Fruit fly (Drosophila melanogaster) whole organism, embryonic: Measurements from ENCODE around the gene CG5973.

Source experiments
- Atf6 ChIP-seq: fragments of 200-800 bp; sonication (Bioruptor generic); IDR thresholded peaks from 2 replicates; pipeline ENCODE4 v1.3.6; 2022; ENCODE audit warnings: missing biosample characterization, missing genetic modification characterization
- CG10274 ChIP-seq: fragments of 200-800 bp; sonication (Bioruptor generic); optimal IDR thresholded peaks from 3 replicates; lab custom pipeline; 2017; ENCODE audit warnings: missing biosample characterization, mild to moderate bottlenecking, missing genetic modification characterization
- CG10321 ChIP-seq: fragments of 200-800 bp; sonication (Bioruptor generic); IDR thresholded peaks from 2 replicates; pipeline ENCODE4 v1.3.6; 2022; ENCODE audit warnings: missing biosample characterization, missing genetic modification characterization
- CG10979 ChIP-seq: fragments of 200-800 bp; sonication (Bioruptor generic); optimal IDR thresholded peaks from 2 replicates; lab custom pipeline; 2018; ENCODE audit warnings: missing biosample characterization, mild to moderate bottlenecking, missing genetic modification characterization, moderate library complexity
- CG11085 ChIP-seq: fragments of 200-800 bp; sonication (Bioruptor generic); IDR thresholded peaks from 2 replicates; pipeline ENCODE4 v1.3.6; 2022; ENCODE audit warnings: missing biosample characterization, missing genetic modification characterization
- CG11398 ChIP-seq: fragments of 200-800 bp; sonication (Bioruptor generic); optimal IDR thresholded peaks from 2 replicates; lab custom pipeline; 2016; ENCODE audit warnings: missing biosample characterization, missing genetic modification characterization
- CG11504 ChIP-seq: fragments of 200-800 bp; sonication (Bioruptor generic); optimal IDR thresholded peaks from 3 replicates; lab custom pipeline; 2019; ENCODE audit warnings: missing biosample characterization, mild to moderate bottlenecking, missing genetic modification characterization, moderate library complexity
- CG1233 ChIP-seq: fragments of 200-800 bp; sonication (Bioruptor generic); optimal IDR thresholded peaks from 4 replicates; lab custom pipeline; 2018; ENCODE audit warnings: missing biosample characterization, mild to moderate bottlenecking, missing genetic modification characterization
- CG14014 ChIP-seq: fragments of 200-800 bp; sonication (Bioruptor generic); IDR thresholded peaks from 2 replicates; pipeline ENCODE4 v1.3.6; 2022; ENCODE audit warnings: missing biosample characterization, missing genetic modification characterization
- CG15011 ChIP-seq: fragments of 200-800 bp; sonication (Bioruptor generic); optimal IDR thresholded peaks from 3 replicates; lab custom pipeline; 2018; ENCODE audit warnings: missing biosample characterization, mild to moderate bottlenecking, missing genetic modification characterization
- CG15514 ChIP-seq: fragments of 200-800 bp; sonication (Bioruptor generic); optimal IDR thresholded peaks from 3 replicates; lab custom pipeline; 2017; ENCODE audit warnings: missing biosample characterization, missing genetic modification characterization, mild to moderate bottlenecking, moderate library complexity, missing genetic modification reagents
- CG15601 ChIP-seq: fragments of 200-800 bp; sonication (Bioruptor generic); optimal IDR thresholded peaks from 3 replicates; lab custom pipeline; 2019; ENCODE audit warnings: missing biosample characterization, mild to moderate bottlenecking, missing genetic modification characterization, moderate library complexity
- CG16863 ChIP-seq: fragments of 200-800 bp; sonication (Bioruptor generic); optimal IDR thresholded peaks from 3 replicates; lab custom pipeline; 2016; ENCODE audit warnings: missing biosample characterization, missing genetic modification characterization
- CG18476 ChIP-seq: fragments of 200-800 bp; sonication (Bioruptor generic); optimal IDR thresholded peaks from 2 replicates; lab custom pipeline; 2016; ENCODE audit warnings: missing biosample characterization, mild to moderate bottlenecking, missing genetic modification characterization
- CG18599 ChIP-seq: fragments of 200-800 bp; sonication (Bioruptor generic); optimal IDR thresholded peaks from 3 replicates; lab custom pipeline; 2017; ENCODE audit warnings: missing biosample characterization, missing genetic modification characterization, mild to moderate bottlenecking, moderate library complexity, missing genetic modification reagents
- CG2199 ChIP-seq: fragments of 200-800 bp; sonication (Bioruptor generic); IDR thresholded peaks from 3 replicates; pipeline ENCODE4 v1.3.6; 2022; ENCODE audit warnings: missing biosample characterization, missing genetic modification characterization
- CG3407 ChIP-seq: fragments of 200-800 bp; sonication (Bioruptor generic); optimal IDR thresholded peaks from 2 replicates; lab custom pipeline; 2018; ENCODE audit warnings: missing biosample characterization, mild to moderate bottlenecking, missing genetic modification characterization
- CG42726 ChIP-seq: fragments of 200-800 bp; sonication (Bioruptor generic); IDR thresholded peaks from 2 replicates; pipeline ENCODE4 v1.3.6; 2022; ENCODE audit warnings: missing biosample characterization, missing genetic modification characterization; ENCODE audit not compliant: partially characterized antibody
- CG43689 ChIP-seq: fragments of 200-800 bp; sonication (Bioruptor generic); IDR thresholded peaks from 2 replicates; pipeline ENCODE4 v1.3.6; 2022; ENCODE audit warnings: missing biosample characterization, missing genetic modification characterization
- CG4854 ChIP-seq: fragments of 200-800 bp; sonication (Bioruptor generic); optimal IDR thresholded peaks from 2 replicates; lab custom pipeline; 2016; ENCODE audit warnings: missing biosample characterization, missing genetic modification characterization, inconsistent platforms
- CG5245 ChIP-seq: fragments of 200-800 bp; sonication (Bioruptor generic); optimal IDR thresholded peaks from 3 replicates; lab custom pipeline; 2016; ENCODE audit warnings: missing biosample characterization, missing genetic modification characterization
- Camta ChIP-seq: fragments of 200-800 bp; sonication (Bioruptor generic); optimal IDR thresholded peaks from 2 replicates; lab custom pipeline; 2016; ENCODE audit warnings: missing biosample characterization, missing genetic modification characterization
- Doc3 ChIP-seq: fragments of 200-800 bp; sonication (Bioruptor generic); IDR thresholded peaks from 3 replicates; pipeline ENCODE4 v1.3.6; 2022; ENCODE audit warnings: missing biosample characterization, missing genetic modification characterization; ENCODE audit not compliant: partially characterized antibody
- GATAe ChIP-seq: fragments of 200-800 bp; sonication (Bioruptor generic); conservative IDR thresholded peaks from 2 replicates; pipeline ENCODE4 v1.3.6; 2022; ENCODE audit warnings: missing biosample characterization, missing genetic modification characterization
- Gug ChIP-seq: fragments of 200-800 bp; sonication (Bioruptor generic); IDR thresholded peaks from 4 replicates; pipeline ENCODE4 v1.3.6; 2022; ENCODE audit warnings: missing biosample characterization, missing genetic modification characterization
- Hand ChIP-seq: fragments of 200-800 bp; sonication (Bioruptor generic); optimal IDR thresholded peaks from 2 replicates; lab custom pipeline; 2017; ENCODE audit warnings: mild to moderate bottlenecking, missing biosample characterization, missing genetic modification reagents, missing genetic modification characterization
- Hmr ChIP-seq: fragments of 200-800 bp; sonication (Bioruptor generic); optimal IDR thresholded peaks from 3 replicates; lab custom pipeline; 2017; ENCODE audit warnings: mild to moderate bottlenecking, missing biosample characterization, missing genetic modification reagents, missing genetic modification characterization
- Hr39 ChIP-seq: fragments of >200 bp; optimal IDR thresholded peaks from 2 replicates; lab custom pipeline; 2017
- Meics ChIP-seq: fragments of 200-800 bp; sonication (Bioruptor generic); optimal IDR thresholded peaks from 2 replicates; lab custom pipeline; 2017; ENCODE audit warnings: missing biosample characterization, mild to moderate bottlenecking, missing genetic modification characterization
- Myb ChIP-seq: fragments of 200-800 bp; sonication (Bioruptor generic); optimal IDR thresholded peaks from 2 replicates; lab custom pipeline; 2016; ENCODE audit warnings: missing biosample characterization, missing genetic modification characterization
- PHDP ChIP-seq: fragments of 200-800 bp; sonication (Bioruptor generic); optimal IDR thresholded peaks from 3 replicates; lab custom pipeline; 2018; ENCODE audit warnings: missing biosample characterization, mild to moderate bottlenecking, missing genetic modification characterization, moderate library complexity
- Sry-β ChIP-seq: fragments of 200-800 bp; sonication (Bioruptor generic); optimal IDR thresholded peaks from 2 replicates; lab custom pipeline; 2018; ENCODE audit warnings: missing biosample characterization, mild to moderate bottlenecking, missing genetic modification characterization, moderate library complexity
- Trl ChIP-seq, 3 experiments: fragments of >200 bp in 2 of 3; fragments of 200-800 bp in 1 of 3; sonication (Bioruptor generic) in 1 of 3; optimal IDR thresholded peaks; 2 replicates in 1 of 3; 3 replicates in 2 of 3; lab custom pipeline; 2016 to 2017; ENCODE audit warnings: missing biosample characterization in 1 of 3, missing genetic modification characterization in 1 of 3
- btn ChIP-seq: fragments of 200-800 bp; sonication (Bioruptor generic); optimal IDR thresholded peaks from 2 replicates; lab custom pipeline; 2016; ENCODE audit warnings: missing biosample characterization, missing genetic modification characterization
- chm ChIP-seq: fragments of 200-800 bp; sonication (Bioruptor generic); IDR thresholded peaks from 2 replicates; pipeline ENCODE4 v1.3.6; 2022; ENCODE audit warnings: missing biosample characterization, missing genetic modification characterization
- chn ChIP-seq: fragments of 200-800 bp; sonication (Bioruptor generic); optimal IDR thresholded peaks from 2 replicates; lab custom pipeline; 2016; ENCODE audit warnings: missing biosample characterization, missing genetic modification characterization
- crc ChIP-seq: fragments of 200-800 bp; sonication (Bioruptor generic); optimal IDR thresholded peaks from 2 replicates; lab custom pipeline; 2016; ENCODE audit warnings: missing biosample characterization, missing genetic modification characterization
- dpn ChIP-seq, 2 experiments: fragments of 200-800 bp; sonication (Bioruptor generic); optimal IDR thresholded peaks; 3 replicates each; lab custom pipeline; 2016; ENCODE audit warnings: missing biosample characterization in 2 of 2, missing genetic modification characterization in 2 of 2
- emc ChIP-seq: fragments of 200-800 bp; sonication (Bioruptor generic); optimal IDR thresholded peaks from 2 replicates; lab custom pipeline; 2016; ENCODE audit warnings: missing biosample characterization, missing genetic modification characterization
- gcm2 ChIP-seq: fragments of 200-800 bp; sonication (Bioruptor generic); optimal IDR thresholded peaks from 2 replicates; lab custom pipeline; 2016; ENCODE audit warnings: missing biosample characterization, missing genetic modification characterization
- grau ChIP-seq: fragments of 200-800 bp; optimal IDR thresholded peaks from 3 replicates; lab custom pipeline; 2019; ENCODE audit warnings: missing biosample characterization, mild to moderate bottlenecking, missing genetic modification characterization, moderate library complexity
- grn ChIP-seq: fragments of 200-800 bp; sonication (Bioruptor generic); optimal IDR thresholded peaks from 3 replicates; lab custom pipeline; 2017; ENCODE audit warnings: missing biosample characterization, missing genetic modification characterization
- ham ChIP-seq: fragments of 200-800 bp; sonication (Bioruptor generic); IDR thresholded peaks from 2 replicates; pipeline ENCODE4 v1.3.6; 2022; ENCODE audit warnings: missing biosample characterization, missing genetic modification characterization
- hkb ChIP-seq, 2 experiments: fragments of 200-800 bp in 1 of 2; fragments of >200 bp in 1 of 2; sonication (Bioruptor generic) in 1 of 2; IDR thresholded peaks in 1 of 2; optimal IDR thresholded peaks in 1 of 2; 2 replicates each; pipeline versions ENCODE4 v1.3.6 to Lab custom; 2017 to 2022; ENCODE audit warnings: missing biosample characterization in 1 of 2, missing genetic modification characterization in 1 of 2
- hth ChIP-seq: fragments of >200 bp; optimal IDR thresholded peaks from 2 replicates; lab custom pipeline; 2017; ENCODE audit warnings: inconsistent platforms
- inv ChIP-seq: fragments of 200-800 bp; sonication (Bioruptor generic); IDR thresholded peaks from 2 replicates; pipeline ENCODE4 v1.3.6; 2022; ENCODE audit warnings: missing biosample characterization, missing genetic modification characterization; ENCODE audit not compliant: partially characterized antibody
- luna ChIP-seq: fragments of 200-800 bp; sonication (Bioruptor generic); optimal IDR thresholded peaks from 2 replicates; lab custom pipeline; 2016; ENCODE audit warnings: missing biosample characterization, missing genetic modification characterization
- peb ChIP-seq: fragments of 200-800 bp; sonication (Bioruptor generic); IDR thresholded peaks from 2 replicates; pipeline ENCODE4 v1.3.6; 2022; ENCODE audit warnings: missing biosample characterization, missing genetic modification characterization
- ranshi ChIP-seq: fragments of 200-800 bp; sonication (Bioruptor generic); IDR thresholded peaks from 2 replicates; pipeline ENCODE4 v1.3.6; 2022; ENCODE audit warnings: missing biosample characterization, missing genetic modification characterization
- rib ChIP-seq: fragments of 200-800 bp; sonication (Bioruptor generic); IDR thresholded peaks from 2 replicates; pipeline ENCODE4 v1.3.6; 2022; ENCODE audit warnings: missing biosample characterization, missing genetic modification characterization
- stc ChIP-seq: fragments of 200-800 bp; sonication (Bioruptor generic); IDR thresholded peaks from 2 replicates; pipeline ENCODE4 v1.3.6; 2022; ENCODE audit warnings: missing biosample characterization, missing genetic modification characterization

CG5973 gene

DNA sequence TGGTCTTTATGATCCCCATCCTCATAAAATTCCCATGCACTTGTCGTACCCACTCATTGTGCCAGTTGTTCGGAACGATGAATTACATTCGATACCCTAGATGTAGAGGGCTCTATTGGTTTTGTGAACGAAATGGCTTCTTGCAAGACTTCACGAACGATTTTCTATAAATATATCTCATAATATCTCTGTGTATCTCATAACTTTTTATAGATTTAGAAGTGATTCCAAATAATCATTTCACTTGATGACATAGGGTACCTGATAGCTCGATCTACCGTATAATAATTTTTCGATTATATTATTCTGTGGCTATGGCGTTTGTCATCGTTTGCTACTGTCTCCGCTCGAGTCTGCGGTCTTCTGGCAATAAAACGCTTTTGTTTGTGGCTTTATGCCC, 40.3 kb upstream of the CG5973 start (continued):
- TF ChIP-seq CG2199 (GFP tag; lab: Robert Waterston, UW) = no peak
- TF ChIP-seq grau (tag; lab: Kevin White, UChicago) = peak; percentile 62
- peak; percentile 74 for TF ChIP-seq CG14014
- peak; percentile 65 for TF ChIP-seq CG11085 (GFP tag; lab: Robert Waterston, UW)
- peak; percentile 71; the same call in 1 of the 2 replicates for TF ChIP-seq Atf6 (GFP tag; lab: Robert Waterston, UW)
- TF ChIP-seq gcm2 = no peak
- peak; percentile 75 for TF ChIP-seq Meics (GFP tag; lab: Kevin White, UChicago)
- TF ChIP-seq PHDP (tag; lab: Kevin White, UChicago) = peak; percentile 72
- peak; percentile 10 for TF ChIP-seq Hand
- no peak for TF ChIP-seq hkb (optimal IDR thresholded peaks at IDR 0.05; lab: Kevin White, UChicago)
- TF ChIP-seq hkb (GFP tag; IDR thresholded peaks at IDR 0.05; lab: Robert Waterston, UW) = peak; percentile 81
- TF ChIP-seq peb (GFP tag; lab: Robert Waterston, UW) = 0 out of 2 replicates have a peak, but pooled peaks have one; percentile 34
- TF ChIP-seq ranshi (GFP tag; lab: Robert Waterston, UW) = peak; percentile 48; the same call in 1 of the 2 replicates
- no peak for TF ChIP-seq Trl (optimal IDR thresholded peaks at IDR 0.05; lab: Kevin White, UChicago)
- peak; percentile 74 for TF ChIP-seq Trl (GFP tag; optimal IDR thresholded peaks at IDR 0.05; lab: Kevin White, UChicago)
- TF ChIP-seq CG11504 = peak; percentile 84
- TF ChIP-seq CG10274 (GFP tag; lab: Kevin White, UChicago) = peak; percentile 51
- TF ChIP-seq dpn (GFP tag; optimal IDR thresholded peaks at IDR 0.05; lab: Kevin White, UChicago) = peak; percentile 62 to 76
- peak; percentile 18 for TF ChIP-seq CG15011 (GFP tag; lab: Kevin White, UChicago)
- no peak for TF ChIP-seq GATAe (GFP tag; lab: Robert Waterston, UW)
- TF ChIP-seq Sry-β (GFP tag; lab: Kevin White, UChicago) = no peak
- TF ChIP-seq chn (GFP tag; lab: Kevin White, UChicago) = peak; percentile 32
- peak; percentile 78 for TF ChIP-seq Gug (GFP tag; lab: Robert Waterston, UW)
- TF ChIP-seq CG42726 (GFP tag; lab: Robert Waterston, UW) = no peak
- TF ChIP-seq hth (lab: Kevin White, UChicago) = no peak
- TF ChIP-seq Hmr = peak; percentile 66
- TF ChIP-seq CG18599 (GFP tag; lab: Kevin White, UChicago) = peak; percentile 83
- peak; percentile 17 for TF ChIP-seq CG3407 (GFP tag; lab: Kevin White, UChicago)
- peak; percentile 55 for TF ChIP-seq Camta (GFP tag; lab: Kevin White, UChicago)
- TF ChIP-seq CG1233 = peak; percentile 44
- peak; percentile 58 for TF ChIP-seq CG10979 (tag; lab: Kevin White, UChicago)
- TF ChIP-seq stc (GFP tag; lab: Robert Waterston, UW) = peak; percentile 67
- no peak for TF ChIP-seq grn (GFP tag; lab: Kevin White, UChicago)
- peak; percentile 46 for TF ChIP-seq CG15514 (GFP tag; lab: Kevin White, UChicago)
- TF ChIP-seq Hr39 (lab: Kevin White, UChicago) = no peak
- TF ChIP-seq CG4854 = peak; percentile 31
- no peak for TF ChIP-seq crc
- TF ChIP-seq btn (GFP tag; lab: Kevin White, UChicago) = no peak
- TF ChIP-seq CG18476 (GFP tag; lab: Kevin White, UChicago) = peak; percentile 1
- TF ChIP-seq CG11398 (GFP tag; lab: Kevin White, UChicago) = no peak
- TF ChIP-seq rib (GFP tag; lab: Robert Waterston, UW) = 0 out of 2 replicates have a peak, but pooled peaks have one; percentile 30
- peak; percentile 1 for TF ChIP-seq emc (GFP tag; lab: Kevin White, UChicago)
- peak; percentile 56; the same call in 1 of the 2 replicates for TF ChIP-seq chm (GFP tag; lab: Robert Waterston, UW)
- TF ChIP-seq CG43689 (GFP tag; lab: Robert Waterston, UW) = no peak
- TF ChIP-seq CG5245 (GFP tag; lab: Kevin White, UChicago) = no peak
- no peak for TF ChIP-seq CG16863
- no peak for TF ChIP-seq Doc3 (GFP tag; lab: Robert Waterston, UW)
- TF ChIP-seq ham = no peak
- TF ChIP-seq Myb (GFP tag; lab: Kevin White, UChicago) = peak; percentile 11
- 0 out of 2 replicates have a peak, but pooled peaks have one; percentile 20 for TF ChIP-seq CG10321 (GFP tag; lab: Robert Waterston, UW)
- no peak for TF ChIP-seq CG15601
- TF ChIP-seq inv (GFP tag; lab: Robert Waterston, UW) = no peak
- TF ChIP-seq luna = no peak
